Fruit fly (Drosophila melanogaster): ENCODE measurements around the gene Tango14.
A peak's percentile ranks its signal among the peaks of the same experiment; 100 is the strongest.

Gene Tango14

dm6 chr2L:1172704-1173107, 14.2 kb downstream of the Tango14 start, which contains the start of the genes Charon and CG4887 (continued):
- TF ChIP-seq bab2 (GFP tag; optimal IDR thresholded peaks at IDR 0.05) (peak; percentile 89), CG14050 (GFP tag; IDR thresholded peaks at IDR 0.05) (peak; percentile 55; the same call in 1 of the 3 replicates), CG11696 (GFP tag; IDR thresholded peaks at IDR 0.05) (no peak), CG34422 (GFP tag; IDR thresholded peaks at IDR 0.05) (peak; percentile 88), knrl (GFP tag; IDR thresholded peaks at IDR 0.05; ENCODE audit: partially characterized antibody) (peak; percentile 85; the same call in 2 of the 3 replicates), CG10565 (GFP tag; optimal IDR thresholded peaks at IDR 0.05) (no peak), Aef1 (GFP tag; IDR thresholded peaks at IDR 0.05) (peak; percentile 81), CG3838 (GFP tag; optimal IDR thresholded peaks at IDR 0.05) (peak; percentile 63), gce (GFP tag; IDR thresholded peaks at IDR 0.05) (peak; percentile 55; the same call in 1 of the 3 replicates), CG15696 (tag; optimal IDR thresholded peaks at IDR 0.05) (peak; percentile 87), Meics (GFP tag; optimal IDR thresholded peaks at IDR 0.05) (peak; percentile 75), tio (GFP tag; optimal IDR thresholded peaks at IDR 0.05) (no peak), Oli (tag; optimal IDR thresholded peaks at IDR 0.05) (no peak), pfk (GFP tag; optimal IDR thresholded peaks at IDR 0.05) (peak; percentile 22), Deaf1 (tag; optimal IDR thresholded peaks at IDR 0.05) (peak; percentile 44), ssp (GFP tag; IDR thresholded peaks at IDR 0.05) (peak; percentile 71), CG10462 (GFP tag; optimal IDR thresholded peaks at IDR 0.05) (peak; percentile 77), CG15601 (tag; optimal IDR thresholded peaks at IDR 0.05) (peak; percentile 83), H15 (GFP tag; IDR thresholded peaks at IDR 0.05) (peak; percentile 72; the same call in 1 of the 3 replicates), h (optimal IDR thresholded peaks at IDR 0.05) (no peak), Vsx1 (GFP tag; optimal IDR thresholded peaks at IDR 0.05) (no peak), lbe (GFP tag; optimal IDR thresholded peaks at IDR 0.05) (no peak), sob (GFP tag; IDR thresholded peaks at IDR 0.05) (peak; percentile 89), CG17568 (GFP tag; optimal IDR thresholded peaks at IDR 0.05) (no peak), croc (GFP tag; conservative IDR thresholded peaks at IDR 0.05) (peak; percentile 76), maf-S (GFP tag; optimal IDR thresholded peaks at IDR 0.05) (peak; percentile 79), Mad (GFP tag; optimal IDR thresholded peaks at IDR 0.05) (peak; percentile 87), Side (GFP tag; optimal IDR thresholded peaks at IDR 0.05) (peak; percentile 85), CG31441 (GFP tag; IDR thresholded peaks at IDR 0.05) (no peak), Scr (GFP tag; IDR thresholded peaks at IDR 0.05; ENCODE audit: partially characterized antibody) (peak; percentile 82), HmgD (GFP tag; optimal IDR thresholded peaks at IDR 0.05) (peak; percentile 71), CG8478 (optimal IDR thresholded peaks at IDR 0.05) (no peak), ftz-f1 (GFP tag; optimal IDR thresholded peaks at IDR 0.05) (peak; percentile 48), CG1602 (GFP tag; optimal IDR thresholded peaks at IDR 0.05) (peak; percentile 83), rib (GFP tag; IDR thresholded peaks at IDR 0.05) (peak; percentile 66), p53 (GFP tag; optimal IDR thresholded peaks at IDR 0.05) (peak; percentile 4), CG11093 (GFP tag; IDR thresholded peaks at IDR 0.05) (peak; percentile 70; the same call in 2 of the 3 replicates), CG7745 (tag; optimal IDR thresholded peaks at IDR 0.05) (no peak), chm (GFP tag; IDR thresholded peaks at IDR 0.05) (peak; percentile 61; the same call in 1 of the 2 replicates), repo (GFP tag; optimal IDR thresholded peaks at IDR 0.05) (peak; percentile 53), ro (GFP tag; IDR thresholded peaks at IDR 0.05) (peak; percentile 68), eve (GFP tag; optimal IDR thresholded peaks at IDR 0.05) (no peak), ab (GFP tag; optimal IDR thresholded peaks at IDR 0.05) (peak; percentile 58), CG8944 (GFP tag; optimal IDR thresholded peaks at IDR 0.05) (peak; percentile 85), CG11085 (GFP tag; IDR thresholded peaks at IDR 0.05) (peak; percentile 74), CG14710 (tag; optimal IDR thresholded peaks at IDR 0.05) (peak; percentile 86), otp (GFP tag; IDR thresholded peaks at IDR 0.05) (no peak), CG12659 (GFP tag; optimal IDR thresholded peaks at IDR 0.05) (peak; percentile 88), ara (GFP tag; IDR thresholded peaks at IDR 0.05) (peak; percentile 75; the same call in 1 of the 2 replicates), D19A (tag; optimal IDR thresholded peaks at IDR 0.05) (no peak), slou (GFP tag; optimal IDR thresholded peaks at IDR 0.05) (peak; percentile 84), Ptx1 (GFP tag; IDR thresholded peaks at IDR 0.05) (peak; percentile 85), Kr (GFP tag; optimal IDR thresholded peaks at IDR 0.05) (no peak)
